Fruit fly (Drosophila melanogaster) ovary, adult (tissue): ENCODE measurements around the gene Flad1.

Source experiments
- CG17801 ChIP-seq: fragments of 200-800 bp; optimal IDR thresholded peaks from 2 replicates; lab custom pipeline; 2019; ENCODE audit warnings: missing biosample characterization, mild to moderate bottlenecking, missing genetic modification characterization, moderate library complexity; ENCODE audit not compliant: partially characterized antibody

Gene Flad1

DNA sequence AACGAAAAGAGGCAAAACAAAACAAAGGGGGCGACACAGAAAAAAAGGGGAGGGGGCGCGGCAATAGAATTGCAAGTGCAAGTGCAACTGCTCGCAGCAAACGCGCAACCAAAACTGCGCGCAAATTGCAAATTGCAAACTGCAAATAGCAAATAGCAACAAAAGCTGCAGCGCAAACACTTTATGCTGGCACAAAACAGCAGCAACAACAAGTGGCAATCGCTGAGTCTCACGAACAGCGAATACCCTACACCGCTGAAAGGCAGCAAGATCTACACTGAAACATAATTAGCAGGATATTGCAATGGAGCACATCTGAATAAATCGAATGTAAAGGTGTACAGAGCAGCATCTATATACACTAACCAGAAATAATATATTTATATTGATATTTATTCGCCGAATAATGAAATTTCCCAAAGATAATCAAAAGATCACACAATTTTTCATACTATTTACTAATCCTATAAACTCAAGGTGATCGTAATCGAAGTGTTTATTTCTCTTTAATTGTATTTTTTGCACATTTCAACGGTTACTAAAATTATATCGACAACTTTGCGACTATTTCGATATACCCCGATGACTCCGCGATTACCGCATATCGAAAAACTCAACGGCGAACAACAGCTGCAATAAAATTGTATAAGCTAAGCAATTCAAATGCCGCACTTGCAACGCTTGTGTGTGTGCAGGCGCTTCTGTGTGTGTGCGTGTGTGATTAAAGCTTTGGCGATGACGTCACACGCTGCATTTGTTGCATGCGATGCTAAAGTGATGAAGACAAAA lies 2.8 kb upstream of the Flad1 start, which contains the start of gene CG4404:
Gene CG4404 (minus strand): TSS at position 118 of the 789 bp plus-strand sequence.
- TF ChIP-seq CG17801 = peak; percentile 43

dm6 chrX:12905014-12905900 lies 1.9 kb upstream of the Flad1 start:
- peak; percentile 69 for TF ChIP-seq CG17801

- no peak for TF ChIP-seq CG17801
Observed at dm6 chrX:12900718-12901442, 2.4 kb downstream of the Flad1 start, which contains the start of gene Coq8. Gene Coq8 (minus strand): TSS chrX:12901114.

DNA sequence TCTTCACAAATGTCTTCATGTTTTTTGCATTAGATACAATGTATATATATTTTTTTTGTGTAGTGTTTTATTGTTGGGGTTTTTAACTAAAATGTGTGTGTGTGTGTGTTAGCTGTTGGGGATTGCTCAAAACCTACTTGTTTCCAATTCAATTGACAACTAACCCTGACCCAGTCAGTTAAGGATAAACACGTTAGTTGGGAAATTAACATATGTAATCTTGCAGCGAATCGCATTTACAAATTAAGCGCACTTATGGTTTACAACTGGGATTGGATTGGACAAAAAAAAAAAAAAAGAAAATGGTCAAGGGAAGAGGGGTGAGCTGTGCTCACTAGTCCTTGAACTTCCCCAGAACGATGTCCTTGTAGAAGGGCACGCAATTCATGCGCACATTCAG lies 4.7 kb downstream of the Flad1 start, which contains the start of gene CG32650:
Gene CG32650 (minus strand): TSS at position 101 of the 400 bp plus-strand sequence.
- no peak for TF ChIP-seq CG17801

DNA sequence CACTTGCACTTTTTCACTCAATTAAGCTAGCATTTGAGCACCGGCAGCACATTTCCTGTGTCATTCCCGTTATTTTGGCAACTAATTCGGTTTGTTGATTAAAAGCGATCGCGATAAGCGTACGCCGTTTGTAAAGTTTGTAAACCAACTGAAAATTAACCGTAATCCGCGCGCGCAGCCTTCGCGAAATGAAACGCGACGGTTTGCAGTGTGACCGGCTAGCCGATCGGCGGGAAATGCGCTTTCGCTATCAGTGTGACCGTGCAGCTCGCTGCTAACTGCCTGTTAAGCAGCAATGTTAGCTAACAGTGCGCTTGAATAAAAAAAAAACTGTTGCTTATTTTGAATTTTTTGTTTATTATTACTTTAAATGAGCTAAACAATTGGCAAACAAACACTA lies 6.2 kb downstream of the Flad1 start, which contains the start of gene Pde9:
Gene Pde9 (minus strand): TSS at position 178 of the 400 bp plus-strand sequence.
- TF ChIP-seq CG17801 = no peak

- TF ChIP-seq CG17801 = no peak
Observed at dm6 chrX:12896393-12896792, 6.9 kb downstream of the Flad1 start.

- no peak for TF ChIP-seq CG17801
Observed at dm6 chrX:12895114-12895723, 8.1 kb downstream of the Flad1 start.

DNA sequence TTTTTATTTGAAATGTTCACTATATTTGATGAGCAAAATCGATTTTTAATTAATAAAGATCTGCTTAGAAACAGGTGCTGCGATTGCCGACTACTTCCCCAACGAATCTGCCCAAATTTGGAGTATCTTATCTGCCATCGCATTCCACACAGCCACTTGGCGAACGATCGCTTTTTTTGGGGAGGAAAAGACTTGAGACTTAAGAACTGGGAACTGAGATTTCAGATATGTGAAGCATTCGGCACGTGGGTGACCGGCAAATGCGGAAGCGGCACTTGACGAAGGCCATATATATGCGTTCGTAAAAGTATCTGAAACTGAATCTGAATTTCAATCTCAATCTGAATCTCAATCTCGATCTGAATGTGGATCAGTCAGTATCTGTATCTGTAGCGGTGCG lies 9.3 kb downstream of the Flad1 start:
- no peak for TF ChIP-seq CG17801

DNA sequence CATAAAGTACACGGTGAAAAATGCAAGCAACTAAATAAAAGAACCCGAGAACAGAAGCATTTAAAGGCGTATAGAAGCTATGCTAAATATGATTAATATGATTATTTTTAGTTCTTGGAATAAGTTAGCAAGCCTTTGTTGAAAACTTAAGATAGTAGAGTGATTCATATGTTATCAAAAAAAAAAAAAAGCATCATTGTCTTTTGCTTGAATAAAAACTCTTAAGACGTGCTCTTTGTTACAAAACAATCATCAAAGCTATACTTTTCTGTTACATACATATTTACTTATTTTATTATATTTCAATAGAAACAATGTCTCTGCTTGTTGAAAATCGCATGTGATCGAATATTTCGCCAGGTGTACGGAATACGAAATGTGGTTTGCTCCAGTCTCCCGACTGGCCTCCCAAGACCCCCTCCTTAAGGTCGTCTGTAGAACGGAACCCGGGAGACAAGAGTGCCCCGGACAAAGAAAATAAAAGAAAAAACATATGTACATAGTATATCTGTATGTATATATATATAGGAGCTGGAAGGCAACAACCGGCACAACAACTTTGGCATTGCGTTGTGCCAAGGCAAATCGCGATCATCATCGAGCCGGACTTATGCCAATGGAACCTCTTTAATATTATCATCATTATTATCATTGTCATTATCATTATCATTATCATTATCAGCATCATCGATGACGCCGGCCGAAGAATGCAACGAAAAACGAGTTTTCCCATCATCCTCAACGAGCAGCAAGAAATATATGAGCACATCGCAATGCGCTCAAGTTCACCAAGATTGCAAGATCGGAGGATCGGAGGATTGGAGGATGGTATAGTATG lies 11.8 kb downstream of the Flad1 start:
- TF ChIP-seq CG17801 = no peak

- TF ChIP-seq CG17801 = no peak
Observed at dm6 chrX:12890826-12891175, 12.5 kb downstream of the Flad1 start.

dm6 chrX:12890166-12890825 lies 13.0 kb downstream of the Flad1 start:
- TF ChIP-seq CG17801 = no peak

DNA sequence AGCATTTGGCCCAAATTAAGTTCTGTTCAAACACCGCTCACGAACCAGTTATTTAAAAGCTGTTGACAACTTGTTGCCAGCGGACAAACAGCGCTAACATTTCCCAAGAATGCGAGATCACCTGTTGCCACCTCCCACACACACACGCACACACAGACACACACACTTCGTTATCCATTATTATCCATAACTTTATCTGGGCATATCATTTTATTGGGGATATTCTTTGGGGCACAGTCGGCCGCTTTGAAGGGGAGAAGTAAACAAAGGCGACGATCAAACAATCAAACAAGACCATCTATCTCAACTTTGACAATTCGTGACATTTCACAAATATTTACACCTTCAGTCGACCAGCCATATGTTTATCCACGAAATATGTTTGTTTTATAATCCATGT lies 14.2 kb downstream of the Flad1 start:
- TF ChIP-seq CG17801 = no peak

dm6 chrX:12887549-12887948 lies 15.8 kb downstream of the Flad1 start:
- TF ChIP-seq CG17801 = no peak

DNA sequence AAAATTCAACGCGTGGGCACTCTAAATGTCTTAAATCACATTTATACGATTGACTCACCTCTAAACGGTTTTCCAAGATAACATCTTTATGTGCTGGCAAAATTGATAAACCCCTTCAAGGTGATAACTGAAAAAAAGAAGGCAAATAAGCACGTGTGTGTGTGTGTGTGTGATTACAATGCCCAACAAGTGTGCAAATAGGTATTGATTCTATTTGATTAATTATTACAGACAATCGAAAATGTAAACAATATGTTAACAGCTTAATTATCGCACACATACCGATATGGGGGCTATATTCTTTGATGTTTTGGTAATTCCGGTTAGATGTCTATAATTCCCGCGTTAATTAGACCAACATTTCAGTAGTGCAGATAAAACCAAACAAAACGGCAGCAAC lies 16.8 kb downstream of the Flad1 start:
- TF ChIP-seq CG17801 = no peak

- no peak for TF ChIP-seq CG17801
Observed at dm6 chrX:12869850-12870249, 33.5 kb downstream of the Flad1 start.
